Fruit fly (Drosophila melanogaster): ENCODE data around the gene CG31343.

dm6 chr3R:21753099-21753498, 8.0 kb downstream of the CG31343 start:
- TF ChIP-seq CG6854 (GFP tag; optimal IDR thresholded peaks at IDR 0.05) = no peak
- no peak for TF ChIP-seq CG6163 (GFP tag; IDR thresholded peaks at IDR 0.05)
- TF ChIP-seq Sox102F (GFP tag; optimal IDR thresholded peaks at IDR 0.05) = no peak
- no peak for TF ChIP-seq svp (GFP tag)
- no peak for TF ChIP-seq spab (GFP tag; optimal IDR thresholded peaks at IDR 0.05)
- no peak for TF ChIP-seq net (GFP tag; optimal IDR thresholded peaks at IDR 0.05)
- no peak for TF ChIP-seq Eip78C (GFP tag)
- no peak for TF ChIP-seq CG11294 (GFP tag; IDR thresholded peaks at IDR 0.05)
- TF ChIP-seq CG32006 (GFP tag; optimal IDR thresholded peaks at IDR 0.05) = no peak
- TF ChIP-seq CG15336 (GFP tag; IDR thresholded peaks at IDR 0.05) = no peak
- TF ChIP-seq Sox14 (GFP tag; optimal IDR thresholded peaks at IDR 0.05) = no peak

Measured in whole organism, prepupa.